Fruit fly (Drosophila melanogaster) whole organism, embryonic: ENCODE measurements around the gene CG15914.

Experiments used
- Bteb2 ChIP-seq: fragments of 200-800 bp; sonication (Bioruptor generic); optimal IDR thresholded peaks from 2 replicates; lab custom pipeline; 2016; ENCODE audit warnings: missing biosample characterization, missing genetic modification characterization
- CG10274 ChIP-seq: fragments of 200-800 bp; sonication (Bioruptor generic); optimal IDR thresholded peaks from 3 replicates; lab custom pipeline; 2017; ENCODE audit warnings: missing biosample characterization, mild to moderate bottlenecking, missing genetic modification characterization
- CG11398 ChIP-seq: fragments of 200-800 bp; sonication (Bioruptor generic); optimal IDR thresholded peaks from 2 replicates; lab custom pipeline; 2016; ENCODE audit warnings: missing biosample characterization, missing genetic modification characterization
- CG11723 ChIP-seq: fragments of 200-800 bp; sonication (Bioruptor generic); optimal IDR thresholded peaks from 2 replicates; lab custom pipeline; 2017; ENCODE audit warnings: missing biosample characterization, mild to moderate bottlenecking, missing genetic modification characterization
- CG13296 ChIP-seq: fragments of 200-800 bp; sonication (Bioruptor generic); optimal IDR thresholded peaks from 3 replicates; lab custom pipeline; 2018; ENCODE audit warnings: missing biosample characterization, mild to moderate bottlenecking, missing genetic modification characterization
- CG1603 ChIP-seq: fragments of 200-800 bp; sonication (Bioruptor generic); optimal IDR thresholded peaks from 2 replicates; lab custom pipeline; 2019; ENCODE audit warnings: missing biosample characterization, mild to moderate bottlenecking, missing genetic modification characterization, moderate library complexity
- CG17359 ChIP-seq: fragments of 200-800 bp; sonication (Bioruptor generic); optimal IDR thresholded peaks from 3 replicates; lab custom pipeline; 2018; ENCODE audit warnings: missing biosample characterization, mild to moderate bottlenecking, missing genetic modification characterization, moderate library complexity
- CG17802 ChIP-seq: fragments of 200-800 bp; sonication (Bioruptor generic); optimal IDR thresholded peaks from 2 replicates; lab custom pipeline; 2018; ENCODE audit warnings: missing biosample characterization, mild to moderate bottlenecking, missing genetic modification characterization, moderate library complexity
- CG18476 ChIP-seq: fragments of 200-800 bp; sonication (Bioruptor generic); optimal IDR thresholded peaks from 2 replicates; lab custom pipeline; 2016; ENCODE audit warnings: missing biosample characterization, mild to moderate bottlenecking, missing genetic modification characterization
- CG18764 ChIP-seq: fragments of 200-800 bp; sonication (Bioruptor generic); optimal IDR thresholded peaks from 3 replicates; lab custom pipeline; 2016; ENCODE audit warnings: missing biosample characterization, missing genetic modification characterization
- CG2199 ChIP-seq: fragments of 200-800 bp; sonication (Bioruptor generic); IDR thresholded peaks from 3 replicates; pipeline ENCODE4 v1.3.6; 2022; ENCODE audit warnings: missing biosample characterization, missing genetic modification characterization
- CG3163 ChIP-seq: fragments of 200-800 bp; sonication (Bioruptor generic); optimal IDR thresholded peaks from 3 replicates; lab custom pipeline; 2016; ENCODE audit warnings: missing biosample characterization, missing genetic modification characterization
- CG32532 ChIP-seq: fragments of 200-800 bp; sonication (Bioruptor generic); IDR thresholded peaks from 2 replicates; pipeline ENCODE4 v1.3.6; 2022; ENCODE audit warnings: missing biosample characterization, missing genetic modification characterization
- CG34376 ChIP-seq: fragments of 200-800 bp; sonication (Bioruptor generic); optimal IDR thresholded peaks from 2 replicates; lab custom pipeline; 2018; ENCODE audit warnings: missing biosample characterization, mild to moderate bottlenecking, missing genetic modification characterization
- CG7987 ChIP-seq: fragments of 200-800 bp; sonication (Bioruptor generic); optimal IDR thresholded peaks from 2 replicates; lab custom pipeline; 2018; ENCODE audit warnings: missing biosample characterization, mild to moderate bottlenecking, missing genetic modification characterization, moderate library complexity
- CG8924 ChIP-seq: fragments of 200-800 bp; optimal IDR thresholded peaks from 3 replicates; lab custom pipeline; 2019; ENCODE audit warnings: missing biosample characterization, mild to moderate bottlenecking, missing genetic modification characterization, moderate library complexity
- CG9932 ChIP-seq: fragments of 200-800 bp; sonication (Bioruptor generic); IDR thresholded peaks from 2 replicates; pipeline ENCODE4 v1.3.6; 2022; ENCODE audit warnings: missing biosample characterization, missing genetic modification characterization
- Dbx ChIP-seq: fragments of 200-800 bp; sonication (Bioruptor generic); IDR thresholded peaks from 3 replicates; pipeline ENCODE4 v1.3.6; 2022; ENCODE audit warnings: missing biosample characterization, missing genetic modification characterization
- Dek ChIP-seq: fragments of 200-800 bp; sonication (Bioruptor generic); optimal IDR thresholded peaks from 3 replicates; lab custom pipeline; 2019; ENCODE audit warnings: missing biosample characterization, mild to moderate bottlenecking, missing genetic modification characterization, moderate library complexity
- Dfd ChIP-seq, 2 experiments: fragments of >200 bp; optimal IDR thresholded peaks; 2 replicates each; lab custom pipeline; 2017; ENCODE audit warnings: missing biosample characterization in 2 of 2, missing genetic modification characterization in 2 of 2
- Dref ChIP-seq: fragments of 200-800 bp; sonication (Bioruptor generic); IDR thresholded peaks from 2 replicates; pipeline ENCODE4 v1.3.6; 2022; ENCODE audit warnings: missing biosample characterization, missing genetic modification characterization
- MTF-1 ChIP-seq: fragments of 200-800 bp; sonication (Bioruptor generic); optimal IDR thresholded peaks from 2 replicates; lab custom pipeline; 2018; ENCODE audit warnings: missing biosample characterization, mild to moderate bottlenecking, missing genetic modification characterization, borderline replicate concordance
- Mrtf ChIP-seq: fragments of 200-800 bp; sonication (Bioruptor generic); IDR thresholded peaks from 3 replicates; pipeline ENCODE4 v1.3.6; 2022; ENCODE audit warnings: missing biosample characterization, missing genetic modification characterization
- Oaz ChIP-seq: fragments of 200-800 bp; sonication (Bioruptor generic); IDR thresholded peaks from 2 replicates; pipeline ENCODE4 v1.3.6; 2022; ENCODE audit warnings: missing biosample characterization, missing genetic modification characterization
- Pdp1 ChIP-seq, 2 experiments: fragments of 200-800 bp; sonication (Bioruptor generic); optimal IDR thresholded peaks; 3 replicates each; lab custom pipeline; 2016; ENCODE audit warnings: missing biosample characterization in 2 of 2, missing genetic modification characterization in 2 of 2, mild to moderate bottlenecking in 1 of 2, moderate library complexity in 1 of 2
- Spps ChIP-seq: fragments of 200-800 bp; sonication (Bioruptor generic); optimal IDR thresholded peaks from 2 replicates; lab custom pipeline; 2018; ENCODE audit warnings: missing biosample characterization, mild to moderate bottlenecking, missing genetic modification characterization
- Sry-β ChIP-seq: fragments of 200-800 bp; sonication (Bioruptor generic); optimal IDR thresholded peaks from 2 replicates; lab custom pipeline; 2018; ENCODE audit warnings: missing biosample characterization, mild to moderate bottlenecking, missing genetic modification characterization, moderate library complexity
- TFAM ChIP-seq: fragments of 200-800 bp; sonication (Bioruptor generic); optimal IDR thresholded peaks from 2 replicates; lab custom pipeline; 2017; ENCODE audit warnings: missing biosample characterization, missing genetic modification characterization, inconsistent platforms
- ara ChIP-seq: fragments of 200-800 bp; sonication (Bioruptor generic); IDR thresholded peaks from 2 replicates; pipeline ENCODE4 v1.3.6; 2022; ENCODE audit warnings: missing biosample characterization, missing genetic modification characterization
- br ChIP-seq: fragments of >200 bp; optimal IDR thresholded peaks from 2 replicates; lab custom pipeline; 2017
- cas ChIP-seq: fragments of 200-800 bp; sonication (Bioruptor generic); IDR thresholded peaks from 2 replicates; pipeline ENCODE4 v1.3.6; 2022; ENCODE audit warnings: missing biosample characterization, missing genetic modification characterization
- crc ChIP-seq: fragments of 200-800 bp; sonication (Bioruptor generic); optimal IDR thresholded peaks from 2 replicates; lab custom pipeline; 2016; ENCODE audit warnings: missing biosample characterization, missing genetic modification characterization
- croc ChIP-seq: fragments of 200-800 bp; sonication (Bioruptor generic); conservative IDR thresholded peaks from 3 replicates; pipeline ENCODE4 v1.3.6; 2022; ENCODE audit warnings: missing biosample characterization, missing genetic modification characterization
- crol ChIP-seq: fragments of 200-800 bp; sonication (Bioruptor generic); IDR thresholded peaks from 2 replicates; pipeline ENCODE4 v1.3.6; 2022; ENCODE audit warnings: missing biosample characterization, missing genetic modification characterization
- fru ChIP-seq: fragments of >200 bp; optimal IDR thresholded peaks from 2 replicates; lab custom pipeline; 2017
- gce ChIP-seq: fragments of 200-800 bp; sonication (Bioruptor generic); IDR thresholded peaks from 3 replicates; pipeline ENCODE4 v1.3.6; 2022; ENCODE audit warnings: missing biosample characterization, missing genetic modification characterization
- hbn ChIP-seq: fragments of 200-800 bp; sonication (Bioruptor generic); IDR thresholded peaks from 2 replicates; pipeline ENCODE4 v1.3.6; 2022; ENCODE audit warnings: missing biosample characterization, missing genetic modification characterization; ENCODE audit not compliant: partially characterized antibody
- hkb ChIP-seq, 2 experiments: fragments of 200-800 bp in 1 of 2; fragments of >200 bp in 1 of 2; sonication (Bioruptor generic) in 1 of 2; IDR thresholded peaks in 1 of 2; optimal IDR thresholded peaks in 1 of 2; 2 replicates each; pipeline versions ENCODE4 v1.3.6 to Lab custom; 2017 to 2022; ENCODE audit warnings: missing biosample characterization in 1 of 2, missing genetic modification characterization in 1 of 2
- jumu ChIP-seq: fragments of 200-800 bp; sonication (Bioruptor generic); optimal IDR thresholded peaks from 3 replicates; lab custom pipeline; 2016; ENCODE audit warnings: missing biosample characterization, missing genetic modification characterization
- nerfin-2 ChIP-seq: fragments of 200-800 bp; sonication (Bioruptor generic); IDR thresholded peaks from 2 replicates; pipeline ENCODE4 v1.3.6; 2022; ENCODE audit warnings: missing biosample characterization, missing genetic modification characterization; ENCODE audit not compliant: partially characterized antibody
- schlank ChIP-seq: fragments of 200-800 bp; sonication (Bioruptor generic); optimal IDR thresholded peaks from 2 replicates; lab custom pipeline; 2018; ENCODE audit warnings: missing biosample characterization, mild to moderate bottlenecking, missing genetic modification characterization
- shn ChIP-seq: fragments of 200-800 bp; sonication (Bioruptor generic); optimal IDR thresholded peaks from 3 replicates; lab custom pipeline; 2016; ENCODE audit warnings: missing biosample characterization, missing genetic modification characterization
- slp2 ChIP-seq: fragments of 200-800 bp; sonication (Bioruptor generic); optimal IDR thresholded peaks from 2 replicates; lab custom pipeline; 2016; ENCODE audit warnings: missing biosample characterization, missing genetic modification characterization
- sug ChIP-seq: fragments of 200-800 bp; optimal IDR thresholded peaks from 2 replicates; lab custom pipeline; 2019; ENCODE audit warnings: missing biosample characterization, mild to moderate bottlenecking, missing genetic modification characterization, moderate library complexity
- tgo ChIP-seq: fragments of 200-800 bp; sonication (Bioruptor generic); IDR thresholded peaks from 3 replicates; pipeline ENCODE4 v1.3.6; 2022; ENCODE audit warnings: missing biosample characterization, missing genetic modification characterization
- tio ChIP-seq: fragments of 200-800 bp; sonication (Bioruptor generic); optimal IDR thresholded peaks from 2 replicates; lab custom pipeline; 2017; ENCODE audit warnings: missing biosample characterization, missing genetic modification characterization, inconsistent platforms
- ttk ChIP-seq: fragments of 200-800 bp; sonication (Bioruptor generic); IDR thresholded peaks from 2 replicates; pipeline ENCODE4 v2.1.2; 2022; ENCODE audit warnings: missing biosample characterization, missing genetic modification characterization
- twi ChIP-seq: fragments of 200-800 bp; optimal IDR thresholded peaks from 2 replicates; lab custom pipeline; 2019; ENCODE audit warnings: missing biosample characterization, mild to moderate bottlenecking, missing genetic modification characterization, moderate library complexity
- z ChIP-seq: fragments of 200-800 bp; sonication (Bioruptor generic); IDR thresholded peaks from 3 replicates; pipeline ENCODE4 v1.3.6; 2022; ENCODE audit warnings: missing biosample characterization, missing genetic modification characterization

Gene CG15914

dm6 chrX:15811666-15812614, 41.3 kb upstream of the CG15914 start (continued):
- TF ChIP-seq CG11398 (GFP tag; lab: Kevin White, UChicago) (no peak), Dref (GFP tag; lab: Robert Waterston, UW) (no peak; the same call in 1 of the 2 replicates), br (no peak), CG10274 (GFP tag; lab: Kevin White, UChicago) (no peak), TFAM (GFP tag; lab: Kevin White, UChicago) (no peak), Spps (tag; lab: Kevin White, UChicago) (no peak), tio (GFP tag; lab: Kevin White, UChicago) (no peak), CG8924 (peak; percentile 5), hkb (optimal IDR thresholded peaks at IDR 0.05; lab: Kevin White, UChicago) (no peak), hkb (GFP tag; IDR thresholded peaks at IDR 0.05; lab: Robert Waterston, UW) (no peak), CG7987 (GFP tag; lab: Kevin White, UChicago) (no peak), slp2 (no peak), Oaz (GFP tag; lab: Robert Waterston, UW) (no peak), z (peak; percentile 56; the same call in 1 of the 3 replicates), Mrtf (GFP tag; lab: Robert Waterston, UW) (no peak), Dfd (GFP tag; optimal IDR thresholded peaks at IDR 0.05; lab: Kevin White, UChicago) (peak in 1 of 2 experiments; percentile 37), CG9932 (GFP tag; lab: Robert Waterston, UW) (peak; percentile 34; the same call in 1 of the 2 replicates), CG13296 (GFP tag; lab: Kevin White, UChicago) (no peak), Sry-β (GFP tag; lab: Kevin White, UChicago) (no peak), CG17802 (tag; lab: Kevin White, UChicago) (no peak), tgo (GFP tag; lab: Robert Waterston, UW) (no peak), CG32532 (peak; percentile 62; the same call in 1 of the 2 replicates), ara (GFP tag; lab: Robert Waterston, UW) (no peak), gce (GFP tag; lab: Robert Waterston, UW) (no peak), cas (GFP tag; lab: Robert Waterston, UW) (no peak), crc (GFP tag; lab: Kevin White, UChicago) (no peak), ttk (GFP tag; lab: Robert Waterston, UW) (no peak), CG1603 (tag; lab: Kevin White, UChicago) (no peak), Dek (tag; lab: Kevin White, UChicago) (no peak), CG2199 (GFP tag; lab: Robert Waterston, UW) (0 out of 3 replicates have a peak, but pooled peaks have one; percentile 23), CG17359 (tag; lab: Kevin White, UChicago) (no peak), hbn (GFP tag; lab: Robert Waterston, UW) (peak; percentile 27; the same call in 1 of the 2 replicates), MTF-1 (GFP tag; lab: Kevin White, UChicago) (no peak), sug (tag; lab: Kevin White, UChicago) (peak; percentile 26), fru (lab: Kevin White, UChicago) (no peak), CG18764 (no peak), Bteb2 (GFP tag; lab: Kevin White, UChicago) (no peak), jumu (GFP tag; lab: Kevin White, UChicago) (no peak), crol (peak; percentile 88), CG3163 (GFP tag; lab: Kevin White, UChicago) (peak; percentile 67), Pdp1 (GFP tag; optimal IDR thresholded peaks at IDR 0.05; lab: Kevin White, UChicago) (peak in 1 of 2 experiments; percentile 31), CG34376 (GFP tag; lab: Kevin White, UChicago) (peak; percentile 73), CG18476 (GFP tag; lab: Kevin White, UChicago) (no peak), nerfin-2 (GFP tag; lab: Robert Waterston, UW) (no peak), schlank (tag; lab: Kevin White, UChicago) (no peak), Dbx (GFP tag; lab: Robert Waterston, UW) (peak; percentile 46; the same call in 1 of the 3 replicates), CG11723 (no peak), shn (GFP tag; lab: Kevin White, UChicago) (peak; percentile 2), croc (GFP tag; lab: Robert Waterston, UW) (no peak), twi (no peak)
